Fruit fly (Drosophila melanogaster) whole organism, embryonic: ENCODE results near the gene Kaz-m1.

Experiments used
- ATbp ChIP-seq: fragments of 200-800 bp; sonication (Bioruptor generic); optimal IDR thresholded peaks from 2 replicates; lab custom pipeline; 2017; ENCODE audit warnings: missing biosample characterization, mild to moderate bottlenecking, missing genetic modification characterization, missing genetic modification reagents
- CG11456 ChIP-seq: fragments of 200-800 bp; sonication (Bioruptor generic); IDR thresholded peaks from 3 replicates; pipeline ENCODE4 v1.3.6; 2022; ENCODE audit warnings: missing biosample characterization, missing genetic modification characterization
- CG12155 ChIP-seq: fragments of 200-800 bp; sonication (Bioruptor generic); optimal IDR thresholded peaks from 3 replicates; lab custom pipeline; 2016; ENCODE audit warnings: missing biosample characterization, missing genetic modification characterization
- CG12219 ChIP-seq: fragments of 200-800 bp; sonication (Bioruptor generic); optimal IDR thresholded peaks from 3 replicates; lab custom pipeline; 2018; ENCODE audit warnings: missing biosample characterization, mild to moderate bottlenecking, missing genetic modification characterization
- CG12744 ChIP-seq: fragments of 200-800 bp; sonication (Bioruptor generic); optimal IDR thresholded peaks from 2 replicates; lab custom pipeline; 2016; ENCODE audit warnings: missing biosample characterization, missing genetic modification characterization
- CG13624 ChIP-seq: fragments of 200-800 bp; sonication (Bioruptor generic); optimal IDR thresholded peaks from 2 replicates; lab custom pipeline; 2016; ENCODE audit warnings: missing biosample characterization, missing genetic modification characterization
- CG15479 ChIP-seq: fragments of 200-800 bp; sonication (Bioruptor generic); optimal IDR thresholded peaks from 3 replicates; lab custom pipeline; 2019; ENCODE audit warnings: missing biosample characterization, mild to moderate bottlenecking, missing genetic modification characterization, moderate library complexity
- CG1603 ChIP-seq: fragments of 200-800 bp; sonication (Bioruptor generic); optimal IDR thresholded peaks from 2 replicates; lab custom pipeline; 2019; ENCODE audit warnings: missing biosample characterization, mild to moderate bottlenecking, missing genetic modification characterization, moderate library complexity
- CG17186 ChIP-seq: fragments of 200-800 bp; sonication (Bioruptor generic); optimal IDR thresholded peaks from 3 replicates; lab custom pipeline; 2017; ENCODE audit warnings: missing biosample characterization, missing genetic modification reagents, missing genetic modification characterization
- CG18619 ChIP-seq: fragments of 200-800 bp; sonication (Bioruptor generic); optimal IDR thresholded peaks from 3 replicates; lab custom pipeline; 2017; ENCODE audit warnings: missing biosample characterization, mild to moderate bottlenecking, missing genetic modification characterization
- CG2712 ChIP-seq: fragments of 200-800 bp; optimal IDR thresholded peaks from 3 replicates; lab custom pipeline; 2019; ENCODE audit warnings: missing biosample characterization, mild to moderate bottlenecking, missing genetic modification characterization, moderate library complexity
- CG30020 ChIP-seq: fragments of 200-800 bp; optimal IDR thresholded peaks from 2 replicates; lab custom pipeline; 2019; ENCODE audit warnings: missing biosample characterization, mild to moderate bottlenecking, missing genetic modification characterization, moderate library complexity
- CG34422 ChIP-seq: fragments of 200-800 bp; sonication (Bioruptor generic); IDR thresholded peaks from 3 replicates; pipeline ENCODE4 v1.3.6; 2022; ENCODE audit warnings: missing biosample characterization, missing genetic modification characterization
- CG3995 ChIP-seq: fragments of 200-800 bp; sonication (Bioruptor generic); optimal IDR thresholded peaks from 3 replicates; lab custom pipeline; 2016; ENCODE audit warnings: missing biosample characterization, missing genetic modification characterization
- CG4404 ChIP-seq: fragments of 200-800 bp; sonication (Bioruptor generic); IDR thresholded peaks from 2 replicates; pipeline ENCODE4 v1.3.6; 2022; ENCODE audit warnings: missing biosample characterization, missing genetic modification characterization
- CG6791 ChIP-seq: fragments of 200-800 bp; sonication (Bioruptor generic); IDR thresholded peaks from 3 replicates; pipeline ENCODE4 v1.3.6; 2022; ENCODE audit warnings: missing biosample characterization, missing genetic modification characterization; ENCODE audit not compliant: partially characterized antibody
- CG6813 ChIP-seq: fragments of 200-800 bp; sonication (Bioruptor generic); optimal IDR thresholded peaks from 2 replicates; lab custom pipeline; 2017; ENCODE audit warnings: missing biosample characterization, missing genetic modification characterization, mild to moderate bottlenecking, moderate library complexity, missing genetic modification reagents
- CG8944 ChIP-seq: fragments of 200-800 bp; sonication (Bioruptor generic); optimal IDR thresholded peaks from 3 replicates; lab custom pipeline; 2016; ENCODE audit warnings: missing biosample characterization, missing genetic modification characterization
- D ChIP-seq, 2 experiments: fragments of 200-800 bp in 1 of 2; fragments of >200 bp in 1 of 2; sonication (Bioruptor generic) in 1 of 2; optimal IDR thresholded peaks; 2 replicates in 1 of 2; 3 replicates in 1 of 2; lab custom pipeline; 2017; ENCODE audit warnings: mild to moderate bottlenecking in 1 of 2, missing biosample characterization in 1 of 2, missing genetic modification characterization in 1 of 2, missing genetic modification reagents in 1 of 2
- Ets65A ChIP-seq: fragments of 200-800 bp; sonication (Bioruptor generic); peaks from one replicate; lab custom pipeline; 2016; ENCODE audit warnings: missing biosample characterization, missing genetic modification characterization
- Mrtf ChIP-seq: fragments of 200-800 bp; sonication (Bioruptor generic); IDR thresholded peaks from 3 replicates; pipeline ENCODE4 v1.3.6; 2022; ENCODE audit warnings: missing biosample characterization, missing genetic modification characterization
- NFAT ChIP-seq: fragments of 200-800 bp; sonication (Bioruptor generic); IDR thresholded peaks from 2 replicates; pipeline ENCODE4 v1.3.6; 2022; ENCODE audit warnings: missing biosample characterization, missing genetic modification characterization
- Neu2 ChIP-seq: fragments of 200-800 bp; sonication (Bioruptor generic); optimal IDR thresholded peaks from 3 replicates; lab custom pipeline; 2016; ENCODE audit warnings: missing biosample characterization, missing genetic modification characterization, borderline replicate concordance
- Nf-YA ChIP-seq: fragments of 200-800 bp; sonication (Bioruptor generic); IDR thresholded peaks from 2 replicates; pipeline ENCODE4 v1.3.6; 2022; ENCODE audit warnings: missing biosample characterization, missing genetic modification characterization
- Ravus ChIP-seq: fragments of 200-800 bp; sonication (Bioruptor generic); IDR thresholded peaks from 2 replicates; pipeline ENCODE4 v1.3.6; 2022; ENCODE audit warnings: missing biosample characterization, missing genetic modification characterization
- Sox102F ChIP-seq: fragments of 200-800 bp; sonication (Bioruptor generic); optimal IDR thresholded peaks from 2 replicates; lab custom pipeline; 2018; ENCODE audit warnings: missing biosample characterization, mild to moderate bottlenecking, missing genetic modification characterization, moderate library complexity
- Stat92E ChIP-seq, 3 experiments: fragments of >200 bp in 2 of 3; fragments of 200-800 bp in 1 of 3; sonication (Bioruptor generic) in 1 of 3; optimal IDR thresholded peaks; 2 replicates each; lab custom pipeline; 2017 to 2019; ENCODE audit warnings: missing biosample characterization in 3 of 3, missing genetic modification characterization in 3 of 3, mild to moderate bottlenecking in 1 of 3, moderate library complexity in 1 of 3
- aop ChIP-seq: fragments of 200-800 bp; sonication (Bioruptor generic); IDR thresholded peaks from 2 replicates; pipeline ENCODE4 v1.3.6; 2022; ENCODE audit warnings: missing biosample characterization, missing genetic modification characterization
- bigmax ChIP-seq: fragments of 200-800 bp; sonication (Bioruptor generic); optimal IDR thresholded peaks from 2 replicates; lab custom pipeline; 2018; ENCODE audit warnings: missing biosample characterization, mild to moderate bottlenecking, missing genetic modification characterization
- da ChIP-seq: fragments of 200-800 bp; sonication (Bioruptor generic); optimal IDR thresholded peaks from 2 replicates; lab custom pipeline; 2016; ENCODE audit warnings: missing biosample characterization, missing genetic modification characterization
- dan ChIP-seq: fragments of 200-800 bp; sonication (Bioruptor generic); IDR thresholded peaks from 2 replicates; pipeline ENCODE4 v1.3.6; 2022; ENCODE audit warnings: missing biosample characterization, missing genetic modification characterization
- dm ChIP-seq: fragments of 200-800 bp; sonication (Bioruptor generic); optimal IDR thresholded peaks from 3 replicates; lab custom pipeline; 2016; ENCODE audit warnings: missing biosample characterization, missing genetic modification characterization
- ewg ChIP-seq: fragments of 200-800 bp; sonication (Bioruptor generic); optimal IDR thresholded peaks from 3 replicates; lab custom pipeline; 2017; ENCODE audit warnings: mild to moderate bottlenecking, missing biosample characterization, missing genetic modification reagents, missing genetic modification characterization
- exex ChIP-seq: fragments of 200-800 bp; sonication (Bioruptor generic); optimal IDR thresholded peaks from 4 replicates; lab custom pipeline; 2018; ENCODE audit warnings: missing biosample characterization, mild to moderate bottlenecking, missing genetic modification characterization, moderate library complexity
- fd64A ChIP-seq: fragments of 200-800 bp; sonication (Bioruptor generic); optimal IDR thresholded peaks from 3 replicates; lab custom pipeline; 2018; ENCODE audit warnings: missing biosample characterization, mild to moderate bottlenecking, missing genetic modification characterization
- fru ChIP-seq: fragments of >200 bp; optimal IDR thresholded peaks from 2 replicates; lab custom pipeline; 2017
- ind ChIP-seq: fragments of 200-800 bp; sonication (Bioruptor generic); optimal IDR thresholded peaks from 3 replicates; lab custom pipeline; 2016; ENCODE audit warnings: missing biosample characterization, missing genetic modification characterization
- jigr1 ChIP-seq: fragments of 200-800 bp; sonication (Bioruptor generic); IDR thresholded peaks from 3 replicates; pipeline ENCODE4 v1.3.6; 2022; ENCODE audit warnings: missing biosample characterization, missing genetic modification characterization
- lilli ChIP-seq: fragments of 200-800 bp; sonication (Bioruptor generic); optimal IDR thresholded peaks from 3 replicates; lab custom pipeline; 2016; ENCODE audit warnings: missing biosample characterization, missing genetic modification characterization
- mirr ChIP-seq: fragments of 200-800 bp; sonication (Bioruptor generic); optimal IDR thresholded peaks from 3 replicates; lab custom pipeline; 2018; ENCODE audit warnings: missing biosample characterization, mild to moderate bottlenecking, missing genetic modification characterization
- nau ChIP-seq: fragments of 200-800 bp; sonication (Bioruptor generic); optimal IDR thresholded peaks from 3 replicates; lab custom pipeline; 2017; ENCODE audit warnings: missing biosample characterization, mild to moderate bottlenecking, missing genetic modification characterization, missing genetic modification reagents
- nom ChIP-seq: fragments of 200-800 bp; sonication (Bioruptor generic); optimal IDR thresholded peaks from 2 replicates; lab custom pipeline; 2017; ENCODE audit warnings: missing biosample characterization, missing genetic modification characterization, mild to moderate bottlenecking, moderate library complexity, missing genetic modification reagents
- pros ChIP-seq: fragments of 200-800 bp; sonication (Bioruptor generic); optimal IDR thresholded peaks from 3 replicates; lab custom pipeline; 2019; ENCODE audit warnings: missing biosample characterization, mild to moderate bottlenecking, missing genetic modification characterization, moderate library complexity
- run ChIP-seq: fragments of 200-800 bp; sonication (Bioruptor generic); optimal IDR thresholded peaks from 3 replicates; lab custom pipeline; 2018; ENCODE audit warnings: missing biosample characterization, mild to moderate bottlenecking, missing genetic modification characterization
- schlank ChIP-seq: fragments of 200-800 bp; sonication (Bioruptor generic); optimal IDR thresholded peaks from 2 replicates; lab custom pipeline; 2018; ENCODE audit warnings: missing biosample characterization, mild to moderate bottlenecking, missing genetic modification characterization
- sim ChIP-seq: fragments of 200-800 bp; sonication (Bioruptor generic); IDR thresholded peaks from 2 replicates; pipeline ENCODE4 v1.3.6; 2022; ENCODE audit warnings: missing biosample characterization, missing genetic modification characterization
- tio ChIP-seq: fragments of 200-800 bp; sonication (Bioruptor generic); optimal IDR thresholded peaks from 2 replicates; lab custom pipeline; 2017; ENCODE audit warnings: missing biosample characterization, missing genetic modification characterization, inconsistent platforms
- unc-4 ChIP-seq: fragments of 200-800 bp; sonication (Bioruptor generic); IDR thresholded peaks from 2 replicates; pipeline ENCODE4 v1.3.6; 2022; ENCODE audit warnings: missing biosample characterization, missing genetic modification characterization; ENCODE audit not compliant: partially characterized antibody

The Kaz-m1 gene

DNA sequence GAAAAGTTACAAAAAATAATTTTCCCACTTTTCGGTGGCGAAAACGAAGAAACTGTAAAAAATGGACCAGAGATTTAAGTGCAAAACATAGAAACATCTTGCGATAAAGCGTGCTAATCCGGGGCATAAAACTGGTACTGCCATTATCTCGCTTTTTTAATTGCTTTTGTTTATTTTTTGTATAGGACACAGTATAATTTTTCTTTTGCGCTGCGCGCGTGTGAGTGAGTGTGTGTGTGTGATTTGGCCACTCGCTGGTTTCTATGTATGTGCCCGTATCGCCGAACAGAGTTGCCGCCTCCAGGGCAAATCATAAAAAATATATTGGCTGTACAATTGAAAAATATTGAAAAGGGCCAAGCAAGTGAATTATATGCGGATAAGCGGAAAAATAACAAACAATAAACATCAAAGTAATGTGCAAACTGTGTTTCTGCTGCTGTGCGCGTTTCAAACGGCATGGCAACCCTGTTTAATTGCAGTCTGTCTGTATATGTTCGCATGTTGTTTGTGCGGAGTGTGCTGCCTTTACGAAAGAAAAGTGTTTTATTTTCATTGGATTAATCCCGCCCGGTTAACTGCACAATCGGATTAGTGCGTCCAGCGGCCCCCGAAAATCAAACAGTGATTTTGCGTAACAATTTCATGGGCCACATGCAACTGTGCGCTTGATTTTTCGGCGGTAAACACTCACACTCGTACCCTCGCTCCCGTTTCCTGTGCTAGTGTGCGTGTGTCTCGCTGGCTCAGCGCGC lies 27.8 kb downstream of the Kaz-m1 start (continued):
- TF ChIP-seq unc-4 (GFP tag; lab: Robert Waterston, UW) (no peak), lilli (peak; percentile 98), CG18619 (GFP tag; lab: Kevin White, UChicago) (peak; percentile 95), fd64A (GFP tag; lab: Kevin White, UChicago) (peak; percentile 82), mirr (GFP tag; lab: Kevin White, UChicago) (peak; percentile 88), CG15479 (peak; percentile 78), aop (GFP tag; lab: Robert Waterston, UW) (peak; percentile 92), bigmax (GFP tag; lab: Kevin White, UChicago) (peak; percentile 44), Neu2 (GFP tag; lab: Kevin White, UChicago) (peak; percentile 77), Nf-YA (GFP tag; lab: Robert Waterston, UW) (peak; percentile 91), CG4404 (GFP tag; lab: Robert Waterston, UW) (peak; percentile 87), ind (peak; percentile 98), CG8944 (GFP tag; lab: Kevin White, UChicago) (peak; percentile 97), CG2712 (peak; percentile 95), Ravus (peak; percentile 91), D (optimal IDR thresholded peaks at IDR 0.05; lab: Kevin White, UChicago) (no peak), D (GFP tag; optimal IDR thresholded peaks at IDR 0.05; lab: Kevin White, UChicago) (peak; percentile 94), sim (peak; percentile 95), nom (GFP tag; lab: Kevin White, UChicago) (peak; percentile 75), Stat92E (GFP tag; optimal IDR thresholded peaks at IDR 0.05; lab: Kevin White, UChicago) (peak in 1 of 3 experiments; percentile 59), jigr1 (GFP tag; lab: Robert Waterston, UW) (peak; percentile 91), Ets65A (peak; percentile 100), fru (lab: Kevin White, UChicago) (peak; percentile 51), ATbp (peak; percentile 95), CG12744 (peak; percentile 93), CG6813 (GFP tag; lab: Kevin White, UChicago) (peak; percentile 94), Mrtf (GFP tag; lab: Robert Waterston, UW) (peak; percentile 96), nau (GFP tag; lab: Kevin White, UChicago) (no peak), exex (tag; lab: Kevin White, UChicago) (peak; percentile 74), CG6791 (GFP tag; lab: Robert Waterston, UW) (no peak), Sox102F (GFP tag; lab: Kevin White, UChicago) (peak; percentile 98), CG1603 (tag; lab: Kevin White, UChicago) (peak; percentile 98), CG12219 (GFP tag; lab: Kevin White, UChicago) (peak; percentile 96), da (peak; percentile 94), tio (GFP tag; lab: Kevin White, UChicago) (peak; percentile 97), NFAT (peak; percentile 96), CG34422 (GFP tag; lab: Robert Waterston, UW) (peak; percentile 98), run (tag; lab: Kevin White, UChicago) (peak; percentile 83), CG17186 (GFP tag; lab: Kevin White, UChicago) (peak; percentile 90), CG12155 (GFP tag; lab: Kevin White, UChicago) (peak; percentile 99), dm (peak; percentile 97), CG3995 (peak; percentile 83), CG11456 (GFP tag; lab: Robert Waterston, UW) (peak; percentile 97), ewg (GFP tag; lab: Kevin White, UChicago) (peak; percentile 93), schlank (tag; lab: Kevin White, UChicago) (peak; percentile 93), pros (GFP tag; lab: Kevin White, UChicago) (no peak), CG13624 (GFP tag; lab: Kevin White, UChicago) (peak; percentile 96), CG30020 (tag; lab: Kevin White, UChicago) (peak; percentile 58), dan (GFP tag; lab: Robert Waterston, UW) (peak; percentile 83)
